Worm (Caenorhabditis elegans) whole organism, late embryonic: Measurements from ENCODE around the gene ZC302.3.

Experiments
- C08G9.2 ChIP-seq: sonication (generic microtip); optimal IDR thresholded peaks from 2 replicates; lab custom pipeline; 2016; ENCODE audit warnings: mild to moderate bottlenecking, missing genetic modification characterization, moderate library complexity, missing compliant biosample characterization
- F13H6.1 ChIP-seq: sonication (generic microtip); optimal IDR thresholded peaks from 2 replicates; lab custom pipeline; 2016; ENCODE audit warnings: missing genetic modification characterization, missing compliant biosample characterization
- K02D7.2 ChIP-seq: sonication (generic microtip); optimal IDR thresholded peaks from 2 replicates; lab custom pipeline; 2017; ENCODE audit warnings: mild to moderate bottlenecking, missing genetic modification characterization, missing compliant biosample characterization
- Y22D7AL.16 ChIP-seq: sonication (generic microtip); optimal IDR thresholded peaks from 2 replicates; lab custom pipeline; 2016; ENCODE audit warnings: missing genetic modification characterization, missing compliant biosample characterization
- ahr-1 ChIP-seq: sonication (generic microtip); optimal IDR thresholded peaks from 2 replicates; lab custom pipeline; 2016; ENCODE audit warnings: missing genetic modification characterization, missing compliant biosample characterization
- ceh-18 ChIP-seq: sonication (generic microtip); optimal IDR thresholded peaks from 2 replicates; lab custom pipeline; 2016; ENCODE audit warnings: missing genetic modification characterization, missing compliant biosample characterization
- ceh-2 ChIP-seq: sonication (generic microtip); optimal IDR thresholded peaks from 2 replicates; lab custom pipeline; 2016; ENCODE audit warnings: missing genotype, missing genetic modification characterization, missing compliant biosample characterization
- ceh-30 ChIP-seq: fragments of 150-350 bp; optimal IDR thresholded peaks from 2 replicates; lab custom pipeline; 2014; ENCODE audit warnings: missing biosample characterization, missing genetic modification characterization
- ceh-45 ChIP-seq: fragments of 200-800 bp; sonication (Bioruptor generic); IDR thresholded peaks from 2 replicates; pipeline ENCODE4 v1.3.6; 2022; ENCODE audit warnings: missing genetic modification reagents, missing genetic modification characterization, missing compliant biosample characterization
- ceh-6 ChIP-seq: fragments of 200-800 bp; sonication (Bioruptor generic); optimal IDR thresholded peaks from 2 replicates; lab custom pipeline; 2018; ENCODE audit warnings: mild to moderate bottlenecking, missing genetic modification characterization, missing compliant biosample characterization
- ceh-9 ChIP-seq: sonication (generic microtip); optimal IDR thresholded peaks from 2 replicates; lab custom pipeline; 2016; ENCODE audit warnings: mild to moderate bottlenecking, missing genetic modification characterization, inconsistent platforms, missing compliant biosample characterization
- che-1 ChIP-seq: sonication (generic microtip); optimal IDR thresholded peaks from 2 replicates; lab custom pipeline; 2016; ENCODE audit warnings: mild to moderate bottlenecking, missing genetic modification characterization, missing compliant biosample characterization
- dve-1 ChIP-seq: sonication (generic microtip); optimal IDR thresholded peaks from 2 replicates; lab custom pipeline; 2017; ENCODE audit warnings: antibody characterized with exemption, mild to moderate bottlenecking, missing genetic modification characterization, missing compliant biosample characterization
- elt-2 ChIP-seq: sonication (generic microtip); optimal IDR thresholded peaks from 2 replicates; lab custom pipeline; 2016; ENCODE audit warnings: missing genetic modification reagents, missing genetic modification characterization, missing compliant biosample characterization
- elt-4 ChIP-seq: sonication (generic microtip); optimal IDR thresholded peaks from 2 replicates; lab custom pipeline; 2016; ENCODE audit warnings: missing genetic modification characterization, missing compliant biosample characterization
- ets-4 ChIP-seq: sonication (generic microtip); optimal IDR thresholded peaks from 2 replicates; lab custom pipeline; 2016; ENCODE audit warnings: missing genetic modification characterization, missing compliant biosample characterization
- fax-1 ChIP-seq: sonication (generic microtip); optimal IDR thresholded peaks from 2 replicates; lab custom pipeline; 2016; ENCODE audit warnings: missing genotype, missing genetic modification characterization, missing compliant biosample characterization
- fkh-10 ChIP-seq: fragments of 150-350 bp; optimal IDR thresholded peaks from 2 replicates; lab custom pipeline; 2014; ENCODE audit warnings: missing biosample characterization, missing genetic modification reagents, missing genetic modification characterization
- fkh-6 ChIP-seq: sonication (generic microtip); optimal IDR thresholded peaks from 2 replicates; lab custom pipeline; 2016; ENCODE audit warnings: missing genetic modification characterization, missing compliant biosample characterization
- gmeb-2 ChIP-seq: sonication (generic microtip); optimal IDR thresholded peaks from 2 replicates; lab custom pipeline; 2016; ENCODE audit warnings: missing genetic modification characterization, inconsistent platforms, missing compliant biosample characterization
- hlh-13 ChIP-seq: fragments of 200-800 bp; sonication (Bioruptor generic); optimal IDR thresholded peaks from 2 replicates; lab custom pipeline; 2018; ENCODE audit warnings: mild to moderate bottlenecking, missing genetic modification characterization, missing compliant biosample characterization
- hlh-15 ChIP-seq: sonication (generic microtip); optimal IDR thresholded peaks from 2 replicates; lab custom pipeline; 2016; ENCODE audit warnings: missing genetic modification characterization, missing compliant biosample characterization
- hlh-30 ChIP-seq: sonication (generic microtip); optimal IDR thresholded peaks from 2 replicates; lab custom pipeline; 2017; ENCODE audit warnings: antibody characterized with exemption, missing genetic modification characterization, missing compliant biosample characterization; ENCODE audit not compliant: insufficient read depth
- hlh-6 ChIP-seq: sonication (generic microtip); optimal IDR thresholded peaks from 2 replicates; lab custom pipeline; 2016; ENCODE audit warnings: missing genotype, missing genetic modification characterization, missing compliant biosample characterization
- hlh-8 ChIP-seq: sonication (generic microtip); optimal IDR thresholded peaks from 2 replicates; lab custom pipeline; 2016; ENCODE audit warnings: missing genotype, missing genetic modification characterization, missing compliant biosample characterization
- lin-11 ChIP-seq: fragments of 200-800 bp; sonication (Bioruptor generic); optimal IDR thresholded peaks from 2 replicates; lab custom pipeline; 2018; ENCODE audit warnings: mild to moderate bottlenecking, missing genetic modification characterization, missing compliant biosample characterization
- madf-2 ChIP-seq: sonication (generic microtip); optimal IDR thresholded peaks from 2 replicates; lab custom pipeline; 2017; ENCODE audit warnings: missing genetic modification characterization, missing compliant biosample characterization
- mec-3 ChIP-seq: sonication (generic microtip); optimal IDR thresholded peaks from 2 replicates; lab custom pipeline; 2016; ENCODE audit warnings: borderline replicate concordance, missing genetic modification characterization, missing compliant biosample characterization
- nfya-1 ChIP-seq: sonication (generic microtip); optimal IDR thresholded peaks from 2 replicates; lab custom pipeline; 2017; ENCODE audit warnings: missing genetic modification characterization, mild to moderate bottlenecking, missing compliant biosample characterization, antibody characterized with exemption, moderate library complexity
- nhr-11 ChIP-seq: fragments of 150-350 bp; optimal IDR thresholded peaks from 2 replicates; lab custom pipeline; 2014; ENCODE audit warnings: missing biosample characterization, missing genetic modification characterization
- npax-4 ChIP-seq: sonication (generic microtip); optimal IDR thresholded peaks from 2 replicates; lab custom pipeline; 2016; ENCODE audit warnings: missing genetic modification characterization, missing compliant biosample characterization
- odd-2 ChIP-seq: sonication (generic microtip); optimal IDR thresholded peaks from 2 replicates; lab custom pipeline; 2017; ENCODE audit warnings: antibody characterized with exemption, mild to moderate bottlenecking, missing genetic modification characterization, missing compliant biosample characterization
- pat-9 ChIP-seq: fragments of 200-800 bp; sonication (Bioruptor generic); optimal IDR thresholded peaks from 2 replicates; lab custom pipeline; 2018; ENCODE audit warnings: mild to moderate bottlenecking, missing genetic modification characterization, moderate library complexity, missing compliant biosample characterization
- pax-1 ChIP-seq: fragments of 150-350 bp; optimal IDR thresholded peaks from 2 replicates; lab custom pipeline; 2014; ENCODE audit warnings: missing biosample characterization, missing genetic modification characterization
- pha-2 ChIP-seq: sonication (generic microtip); optimal IDR thresholded peaks from 2 replicates; lab custom pipeline; 2017; ENCODE audit warnings: mild to moderate bottlenecking, missing genetic modification characterization, missing compliant biosample characterization
- pqm-1 ChIP-seq: sonication (generic microtip); optimal IDR thresholded peaks from 2 replicates; lab custom pipeline; 2016; ENCODE audit warnings: missing genetic modification characterization, missing compliant biosample characterization
- ref-2 ChIP-seq: sonication (generic microtip); optimal IDR thresholded peaks from 2 replicates; lab custom pipeline; 2016; ENCODE audit warnings: missing genetic modification characterization, missing compliant biosample characterization
- sdc-2 ChIP-seq: sonication (generic microtip); optimal IDR thresholded peaks from 2 replicates; lab custom pipeline; 2016; ENCODE audit warnings: missing genotype, missing genetic modification characterization, missing compliant biosample characterization
- sox-2 ChIP-seq: fragments of 200-800 bp; sonication (Bioruptor generic); IDR thresholded peaks from 2 replicates; pipeline ENCODE4 v1.3.6; 2022; ENCODE audit warnings: missing genetic modification reagents, missing genetic modification characterization, missing compliant biosample characterization
- syd-9 ChIP-seq: sonication (generic microtip); optimal IDR thresholded peaks from 2 replicates; lab custom pipeline; 2016; ENCODE audit warnings: mild to moderate bottlenecking, missing genetic modification characterization, moderate library complexity, missing compliant biosample characterization
- tbx-2 ChIP-seq: sonication (generic microtip); optimal IDR thresholded peaks from 2 replicates; lab custom pipeline; 2016; ENCODE audit warnings: missing genetic modification characterization, missing compliant biosample characterization
- tbx-7 ChIP-seq: sonication (generic microtip); optimal IDR thresholded peaks from 2 replicates; lab custom pipeline; 2016; ENCODE audit warnings: missing genotype, missing genetic modification characterization, missing compliant biosample characterization
- ttx-3 ChIP-seq: sonication (generic microtip); optimal IDR thresholded peaks from 2 replicates; lab custom pipeline; 2016; ENCODE audit warnings: missing genetic modification reagents, missing genetic modification characterization, missing compliant biosample characterization
- unc-3 ChIP-seq, 2 experiments: fragments of 200-800 bp in 1 of 2; sonication (Bioruptor generic) in 1 of 2; sonication (generic microtip) in 1 of 2; conservative IDR thresholded peaks in 1 of 2; optimal IDR thresholded peaks in 1 of 2; 2 replicates each; pipeline versions ENCODE4 v1.3.6 to Lab custom; 2016 to 2022; ENCODE audit warnings: missing compliant biosample characterization in 2 of 2, missing genetic modification characterization in 2 of 2, missing genetic modification reagents in 1 of 2
- unc-42 ChIP-seq: sonication (generic microtip); optimal IDR thresholded peaks from 2 replicates; lab custom pipeline; 2016; ENCODE audit warnings: missing genotype, missing genetic modification characterization, missing compliant biosample characterization
- unc-86 ChIP-seq: sonication (generic microtip); optimal IDR thresholded peaks from 2 replicates; lab custom pipeline; 2016; ENCODE audit warnings: missing genetic modification characterization, missing compliant biosample characterization

The ZC302.3 gene

DNA sequence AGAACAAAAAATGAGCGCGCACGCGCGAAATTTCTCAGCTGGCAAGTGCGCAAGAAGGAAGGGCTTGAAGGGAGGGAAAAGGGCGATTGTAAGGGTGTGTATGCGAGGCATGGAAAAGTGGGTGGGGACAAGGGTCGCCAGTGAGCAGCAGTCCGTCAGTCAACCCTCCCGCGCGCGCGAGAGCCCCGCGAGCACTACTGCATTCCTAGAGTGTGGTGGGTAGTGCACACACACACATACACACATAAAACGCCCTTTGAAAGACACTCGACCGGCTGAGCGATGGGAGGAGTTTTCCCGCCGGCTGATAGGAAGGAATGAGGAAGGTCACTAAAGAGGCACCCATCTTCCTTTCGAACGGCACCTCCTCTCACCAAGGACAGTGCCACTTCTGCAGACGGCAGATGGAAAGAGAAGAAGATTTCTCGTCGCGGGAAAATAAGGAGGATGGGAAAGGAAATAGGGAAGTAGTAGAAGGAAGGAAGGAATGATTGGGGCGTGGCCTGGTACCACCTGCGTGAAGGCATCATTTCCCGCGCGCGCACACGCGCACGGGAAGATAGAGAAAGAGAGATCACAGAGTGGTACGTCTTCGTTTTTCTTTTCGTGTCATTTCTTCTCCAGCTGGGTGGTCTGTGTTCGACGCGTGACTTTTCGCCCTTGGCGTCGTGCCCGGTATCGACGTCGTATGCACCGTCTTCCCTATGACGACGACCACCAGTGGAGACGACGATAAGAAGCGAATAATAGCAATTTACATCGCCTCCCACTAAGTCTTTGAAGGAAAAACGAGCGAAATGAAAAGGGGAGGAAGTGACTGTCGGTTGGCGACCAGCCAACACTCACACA is 24.2 kb downstream of the ZC302.3 start (continued):
- TF ChIP-seq pha-2 (tag; lab: Kevin White, UChicago) (peak; percentile 56), unc-3 (GFP tag; conservative IDR thresholded peaks at IDR 0.05; lab: Robert Waterston, UW) (no peak), unc-3 (tag; optimal IDR thresholded peaks at IDR 0.05; lab: Kevin White, UChicago) (no peak), hlh-30 (peak; percentile 53), Y22D7AL.16 (tag; lab: Kevin White, UChicago) (no peak), F13H6.1 (tag; lab: Kevin White, UChicago) (peak; percentile 2), hlh-6 (no peak), pqm-1 (tag; lab: Kevin White, UChicago) (no peak), hlh-15 (tag; lab: Kevin White, UChicago) (no peak), fkh-6 (tag; lab: Kevin White, UChicago) (peak; percentile 61), fkh-10 (no peak), dve-1 (tag; lab: Kevin White, UChicago) (no peak), ceh-18 (tag; lab: Kevin White, UChicago) (peak; percentile 42), elt-4 (no peak), ceh-6 (GFP tag; lab: Kevin White, UChicago) (no peak), sox-2 (no peak), hlh-13 (GFP tag; lab: Kevin White, UChicago) (no peak), syd-9 (tag; lab: Kevin White, UChicago) (peak; percentile 55), lin-11 (tag; lab: Kevin White, UChicago) (no peak), mec-3 (no peak), unc-42 (peak; percentile 44), ttx-3 (peak; percentile 20), pat-9 (tag; lab: Kevin White, UChicago) (no peak), sdc-2 (tag; lab: Kevin White, UChicago) (no peak), ceh-45 (GFP tag; lab: Robert Waterston, UW) (no peak), ets-4 (tag; lab: Kevin White, UChicago) (no peak), npax-4 (no peak), C08G9.2 (tag; lab: Kevin White, UChicago) (peak; percentile 1), ceh-30 (tag; lab: Kevin White, UChicago) (no peak), ref-2 (tag; lab: Kevin White, UChicago) (peak; percentile 32), odd-2 (tag; lab: Kevin White, UChicago) (no peak), ceh-2 (tag; lab: Kevin White, UChicago) (peak; percentile 23), elt-2 (tag; lab: Kevin White, UChicago) (no peak), nfya-1 (tag; lab: Kevin White, UChicago) (no peak), ceh-9 (tag; lab: Kevin White, UChicago) (no peak), ahr-1 (tag; lab: Kevin White, UChicago) (no peak), madf-2 (tag; lab: Kevin White, UChicago) (no peak), tbx-2 (peak; percentile 63), gmeb-2 (tag; lab: Kevin White, UChicago) (no peak), tbx-7 (tag; lab: Kevin White, UChicago) (no peak), unc-86 (no peak), pax-1 (tag; lab: Kevin White, UChicago) (no peak), fax-1 (no peak), che-1 (tag; lab: Kevin White, UChicago) (no peak), hlh-8 (tag; lab: Kevin White, UChicago) (no peak), K02D7.2 (no peak), nhr-11 (no peak)
